Fruit fly (Drosophila melanogaster) Kc167 (cell line): ENCODE data around the gene CG33268.

ENCODE experiments used
- Myc ChIP-seq: fragments of >200 bp; optimal IDR thresholded peaks from 2 replicates; lab custom pipeline; 2017; ENCODE audit warnings: missing external identifiers
- insv ChIP-seq: fragments of >200 bp; optimal IDR thresholded peaks from 3 replicates; lab custom pipeline; 2018; ENCODE audit warnings: missing external identifiers
- ttk ChIP-seq: sonication (Bioruptor generic); optimal IDR thresholded peaks from 2 replicates; lab custom pipeline; 2017; ENCODE audit warnings: missing external identifiers

dm6 chr3L:11574563-11574962 lies 16.5 kb downstream of the CG33268 start, which contains the start of gene CG33490:
- TF ChIP-seq ttk (lab: Kevin White, UChicago) (no peak), Myc (lab: Kevin White, UChicago) (no peak), insv (lab: Kevin White, UChicago) (no peak)
